Worm (Caenorhabditis elegans) whole organism, late embryonic: ENCODE results near the gene sca-1.

Experiments
- K09A11.1 ChIP-seq: sonication (generic microtip); optimal IDR thresholded peaks from 2 replicates; lab custom pipeline; 2017; ENCODE audit warnings: antibody characterized with exemption, mild to moderate bottlenecking, missing genetic modification characterization, missing compliant biosample characterization; ENCODE audit not compliant: insufficient read depth
- T23F11.4 ChIP-seq: fragments of 200-800 bp; sonication (Bioruptor generic); optimal IDR thresholded peaks from 2 replicates; lab custom pipeline; 2018; ENCODE audit warnings: mild to moderate bottlenecking, missing genetic modification characterization, missing compliant biosample characterization
- Y22D7AL.16 ChIP-seq: sonication (generic microtip); optimal IDR thresholded peaks from 2 replicates; lab custom pipeline; 2016; ENCODE audit warnings: missing genetic modification characterization, missing compliant biosample characterization
- ahr-1 ChIP-seq: sonication (generic microtip); optimal IDR thresholded peaks from 2 replicates; lab custom pipeline; 2016; ENCODE audit warnings: missing genetic modification characterization, missing compliant biosample characterization
- ceh-19 ChIP-seq: fragments of 200-800 bp; sonication (Bioruptor generic); optimal IDR thresholded peaks from 2 replicates; lab custom pipeline; 2018; ENCODE audit warnings: mild to moderate bottlenecking, missing genetic modification characterization, missing compliant biosample characterization
- ceh-24 ChIP-seq: sonication (generic microtip); optimal IDR thresholded peaks from 2 replicates; lab custom pipeline; 2016; ENCODE audit warnings: mild to moderate bottlenecking, missing genetic modification characterization, missing compliant biosample characterization
- dmd-4 ChIP-seq: sonication (generic microtip); optimal IDR thresholded peaks from 2 replicates; lab custom pipeline; 2016; ENCODE audit warnings: borderline replicate concordance, missing genetic modification characterization, missing compliant biosample characterization
- elt-4 ChIP-seq: sonication (generic microtip); optimal IDR thresholded peaks from 2 replicates; lab custom pipeline; 2016; ENCODE audit warnings: missing genetic modification characterization, missing compliant biosample characterization
- fkh-6 ChIP-seq: sonication (generic microtip); optimal IDR thresholded peaks from 2 replicates; lab custom pipeline; 2016; ENCODE audit warnings: missing genetic modification characterization, missing compliant biosample characterization
- gmeb-2 ChIP-seq: sonication (generic microtip); optimal IDR thresholded peaks from 2 replicates; lab custom pipeline; 2016; ENCODE audit warnings: missing genetic modification characterization, inconsistent platforms, missing compliant biosample characterization
- hlh-13 ChIP-seq: fragments of 200-800 bp; sonication (Bioruptor generic); optimal IDR thresholded peaks from 2 replicates; lab custom pipeline; 2018; ENCODE audit warnings: mild to moderate bottlenecking, missing genetic modification characterization, missing compliant biosample characterization
- hlh-6 ChIP-seq: sonication (generic microtip); optimal IDR thresholded peaks from 2 replicates; lab custom pipeline; 2016; ENCODE audit warnings: missing genotype, missing genetic modification characterization, missing compliant biosample characterization
- lim-6 ChIP-seq: sonication (generic microtip); optimal IDR thresholded peaks from 2 replicates; lab custom pipeline; 2016; ENCODE audit warnings: missing genetic modification characterization, missing compliant biosample characterization
- mec-3 ChIP-seq: sonication (generic microtip); optimal IDR thresholded peaks from 2 replicates; lab custom pipeline; 2016; ENCODE audit warnings: borderline replicate concordance, missing genetic modification characterization, missing compliant biosample characterization
- nhr-11 ChIP-seq: fragments of 150-350 bp; optimal IDR thresholded peaks from 2 replicates; lab custom pipeline; 2014; ENCODE audit warnings: missing biosample characterization, missing genetic modification characterization
- npax-4 ChIP-seq: sonication (generic microtip); optimal IDR thresholded peaks from 2 replicates; lab custom pipeline; 2016; ENCODE audit warnings: missing genetic modification characterization, missing compliant biosample characterization
- pag-3 ChIP-seq: sonication (generic microtip); optimal IDR thresholded peaks from 2 replicates; lab custom pipeline; 2016; ENCODE audit warnings: missing compliant biosample characterization, missing genetic modification characterization, borderline replicate concordance
- pat-9 ChIP-seq: fragments of 200-800 bp; sonication (Bioruptor generic); optimal IDR thresholded peaks from 2 replicates; lab custom pipeline; 2018; ENCODE audit warnings: mild to moderate bottlenecking, missing genetic modification characterization, moderate library complexity, missing compliant biosample characterization
- pha-4 ChIP-seq: fragments of 150-350 bp; optimal IDR thresholded peaks from 2 replicates; lab custom pipeline; 2018; ENCODE audit warnings: missing biosample characterization, missing genetic modification reagents, missing genetic modification characterization
- pros-1 ChIP-seq: fragments of 150-350 bp; optimal IDR thresholded peaks from 2 replicates; lab custom pipeline; 2014; ENCODE audit warnings: missing biosample characterization, missing genetic modification reagents, missing genetic modification characterization
- syd-9 ChIP-seq: sonication (generic microtip); optimal IDR thresholded peaks from 2 replicates; lab custom pipeline; 2016; ENCODE audit warnings: mild to moderate bottlenecking, missing genetic modification characterization, moderate library complexity, missing compliant biosample characterization
- tbx-2 ChIP-seq: sonication (generic microtip); optimal IDR thresholded peaks from 2 replicates; lab custom pipeline; 2016; ENCODE audit warnings: missing genetic modification characterization, missing compliant biosample characterization
- unc-55 ChIP-seq: sonication (generic microtip); optimal IDR thresholded peaks from 2 replicates; lab custom pipeline; 2017; ENCODE audit warnings: missing biosample characterization, missing genetic modification reagents, missing genetic modification characterization
- zip-5 ChIP-seq: sonication (generic microtip); optimal IDR thresholded peaks from 2 replicates; lab custom pipeline; 2016; ENCODE audit warnings: missing genetic modification characterization, missing compliant biosample characterization
- ztf-16 ChIP-seq: sonication (generic microtip); optimal IDR thresholded peaks from 2 replicates; lab custom pipeline; 2017; ENCODE audit warnings: missing genetic modification characterization, missing compliant biosample characterization

sca-1 gene

DNA sequence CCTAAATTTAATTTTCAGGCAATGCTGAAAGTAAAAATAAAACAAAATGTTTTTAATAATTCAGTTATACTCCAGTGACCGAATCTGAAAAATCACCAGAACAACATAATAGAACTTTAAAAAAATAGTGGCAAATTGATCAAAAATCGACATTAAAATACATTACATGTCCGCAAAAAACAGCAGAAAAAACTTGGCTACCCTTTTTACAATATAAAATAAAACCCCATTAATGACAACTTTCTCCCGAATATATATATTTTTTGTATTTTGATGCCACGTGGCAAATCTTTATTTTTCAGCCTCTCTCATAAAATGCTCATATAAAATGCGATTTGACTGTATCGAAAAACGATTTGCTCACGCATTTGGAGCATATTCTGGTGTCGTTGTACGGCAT lies 35.1 kb downstream of the sca-1 start, which contains the start of gene ptr-19:
Gene ptr-19, plus strand, starts transcription at position 301 of the 400 bp plus-strand sequence.
- TF ChIP-seq pag-3 (no peak), syd-9 (tag; lab: Kevin White, UChicago) (no peak), dmd-4 (tag; lab: Kevin White, UChicago) (no peak), hlh-6 (no peak), npax-4 (tag; lab: Kevin White, UChicago) (no peak)

DNA sequence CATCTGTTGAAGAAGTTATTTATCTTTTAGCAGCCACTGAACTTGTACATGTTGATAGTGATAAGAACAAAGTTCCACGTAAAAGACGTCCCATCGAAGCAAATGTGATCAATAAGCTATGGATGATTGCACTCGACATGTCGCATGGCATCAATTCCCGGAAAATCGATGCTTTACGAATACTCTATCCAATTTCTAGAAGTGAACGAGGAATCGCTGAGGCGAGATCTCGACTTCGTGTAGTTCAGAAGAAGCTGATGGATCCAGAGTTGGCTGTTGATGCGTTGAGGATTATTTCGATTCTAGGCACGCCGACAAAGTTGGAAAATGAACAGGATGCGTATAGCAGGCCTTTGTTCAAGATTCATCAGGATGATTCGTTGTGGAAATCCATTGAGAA lies 47.0 kb downstream of the sca-1 start:
- no peak for TF ChIP-seq fkh-6 (tag; lab: Kevin White, UChicago)
- TF ChIP-seq ceh-24 (tag; lab: Kevin White, UChicago): no peak
- no peak for TF ChIP-seq Y22D7AL.16 (tag; lab: Kevin White, UChicago)
- no peak for TF ChIP-seq T23F11.4 (GFP tag; lab: Kevin White, UChicago)

DNA sequence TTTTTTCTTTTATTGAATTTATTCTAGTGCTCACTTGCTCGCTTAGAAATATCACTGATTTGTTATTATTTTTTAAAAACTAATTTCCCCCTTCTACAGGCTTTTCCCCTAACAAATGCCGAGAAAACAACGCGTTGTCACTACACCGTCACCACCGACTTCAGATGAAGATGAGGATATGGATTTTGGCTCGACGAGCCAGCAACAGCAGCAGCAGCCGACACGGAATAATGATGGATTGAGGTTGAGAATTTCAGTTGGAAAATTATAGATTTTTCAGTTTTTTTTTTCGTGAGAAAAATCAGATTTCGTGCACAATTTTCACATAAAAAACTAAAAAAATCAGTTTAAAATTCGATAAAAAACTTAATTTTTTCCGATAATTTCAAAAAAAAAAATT lies 53.6 kb downstream of the sca-1 start, which contains the start of gene dpy-28:
Gene dpy-28, plus strand, starts transcription at position 100 of the 400 bp plus-strand sequence.
- TF ChIP-seq pat-9 (tag; lab: Kevin White, UChicago) (no peak), ahr-1 (tag; lab: Kevin White, UChicago) (no peak), tbx-2 (no peak), elt-4 (no peak), K09A11.1 (tag; lab: Kevin White, UChicago) (no peak), pha-4 (tag; lab: Kevin White, UChicago) (no peak), nhr-11 (no peak), pros-1 (tag; lab: Kevin White, UChicago) (no peak), ztf-16 (no peak), zip-5 (no peak), ceh-19 (no peak), hlh-13 (no peak), mec-3 (tag; lab: Kevin White, UChicago) (no peak), unc-55 (GFP tag; lab: Kevin White, UChicago) (no peak), T23F11.4 (GFP tag; lab: Kevin White, UChicago) (no peak), dmd-4 (tag; lab: Kevin White, UChicago) (no peak), npax-4 (tag; lab: Kevin White, UChicago) (no peak), lim-6 (tag; lab: Kevin White, UChicago) (no peak), Y22D7AL.16 (tag; lab: Kevin White, UChicago) (no peak), gmeb-2 (tag; lab: Kevin White, UChicago) (no peak)
